Fruit fly (Drosophila melanogaster): ENCODE measurements around the gene CG7720.
A peak's percentile ranks its signal among the peaks of the same experiment; 100 is the strongest.

The CG7720 gene

dm6 chr3R:18743270-18743922 lies 51.6 kb downstream of the CG7720 start, which contains the start of gene Mekk1:
Mekk1 (minus strand) TSS chr3R:18743594.
- TF ChIP-seq CG17801 (GFP tag; optimal IDR thresholded peaks at IDR 0.05; ENCODE audit: partially characterized antibody): peak; percentile 35

dm6 chr3R:18742358-18743269 lies 52.4 kb downstream of the CG7720 start:
- TF ChIP-seq CG17801 (GFP tag; optimal IDR thresholded peaks at IDR 0.05; ENCODE audit: partially characterized antibody): peak; percentile 71

- TF ChIP-seq CG17801 (GFP tag; optimal IDR thresholded peaks at IDR 0.05; ENCODE audit: partially characterized antibody): no peak
Measured at dm6 chr3R:18741844-18742187, 53.2 kb downstream of the CG7720 start.

dm6 chr3R:18741027-18741843 lies 53.7 kb downstream of the CG7720 start:
- peak; percentile 89 for TF ChIP-seq CG17801 (GFP tag; optimal IDR thresholded peaks at IDR 0.05; ENCODE audit: partially characterized antibody)

dm6 chr3R:18739978-18740954 lies 54.7 kb downstream of the CG7720 start:
- no peak for TF ChIP-seq CG17801 (GFP tag; optimal IDR thresholded peaks at IDR 0.05; ENCODE audit: partially characterized antibody)

- TF ChIP-seq CG17801 (GFP tag; optimal IDR thresholded peaks at IDR 0.05; ENCODE audit: partially characterized antibody): no peak
Measured at dm6 chr3R:18739435-18739977, 55.5 kb downstream of the CG7720 start.

dm6 chr3R:18738705-18739434 lies 56.1 kb downstream of the CG7720 start:
- TF ChIP-seq CG17801 (GFP tag; optimal IDR thresholded peaks at IDR 0.05; ENCODE audit: partially characterized antibody): no peak

dm6 chr3R:18738086-18738485 lies 56.9 kb downstream of the CG7720 start:
- no peak for TF ChIP-seq CG17801 (GFP tag; optimal IDR thresholded peaks at IDR 0.05; ENCODE audit: partially characterized antibody)

dm6 chr3R:18733580-18733979 lies 61.4 kb downstream of the CG7720 start:
- TF ChIP-seq CG17801 (GFP tag; optimal IDR thresholded peaks at IDR 0.05; ENCODE audit: partially characterized antibody): no peak

- TF ChIP-seq CG17801 (GFP tag; optimal IDR thresholded peaks at IDR 0.05; ENCODE audit: partially characterized antibody): no peak
Measured at dm6 chr3R:18732381-18732780, 62.6 kb downstream of the CG7720 start, which contains the start of gene CG14302. CG14302 (plus strand) TSS chr3R:18732681.

- TF ChIP-seq CG17801 (GFP tag; optimal IDR thresholded peaks at IDR 0.05; ENCODE audit: partially characterized antibody): no peak
Measured at dm6 chr3R:18731241-18731640, 63.7 kb downstream of the CG7720 start.

- no peak for TF ChIP-seq CG17801 (GFP tag; optimal IDR thresholded peaks at IDR 0.05; ENCODE audit: partially characterized antibody)
Measured at dm6 chr3R:18728368-18728767, 66.6 kb downstream of the CG7720 start, which contains the start of gene CG7715. CG7715 (minus strand) TSS chr3R:18728468.

- TF ChIP-seq CG17801 (GFP tag; optimal IDR thresholded peaks at IDR 0.05; ENCODE audit: partially characterized antibody): no peak
Measured at dm6 chr3R:18726334-18726733, 68.6 kb downstream of the CG7720 start, which contains the start of gene CG7714. CG7714 (minus strand) TSS chr3R:18726434.

Measured in ovary, adult (tissue).